Worm (Caenorhabditis elegans) whole organism, L4 larva: ENCODE results near the gene gcy-4.

Experiments
- Y5F2A.4 ChIP-seq: fragments of 200-800 bp; sonication (Bioruptor generic); optimal IDR thresholded peaks from 2 replicates; lab custom pipeline; 2018; ENCODE audit warnings: mild to moderate bottlenecking, missing genetic modification characterization, missing compliant biosample characterization
- attf-4 ChIP-seq: sonication (generic microtip); optimal IDR thresholded peaks from 3 replicates; lab custom pipeline; 2017; ENCODE audit warnings: missing biosample characterization, missing genetic modification characterization
- ceh-82 ChIP-seq: sonication (generic microtip); optimal IDR thresholded peaks from 2 replicates; lab custom pipeline; 2017; ENCODE audit warnings: missing biosample characterization, missing genetic modification characterization
- egl-27 ChIP-seq: sonication (generic microtip); optimal IDR thresholded peaks from 3 replicates; lab custom pipeline; 2017; ENCODE audit warnings: missing biosample characterization, missing genetic modification reagents, missing genetic modification characterization
- fkh-10 ChIP-seq: fragments of 150-350 bp; optimal IDR thresholded peaks from 2 replicates; lab custom pipeline; 2014; ENCODE audit warnings: missing biosample characterization, missing genetic modification reagents, missing genetic modification characterization
- lin-13 ChIP-seq: fragments of 150-350 bp; optimal IDR thresholded peaks from 2 replicates; lab custom pipeline; 2014; ENCODE audit warnings: missing biosample characterization, missing genetic modification reagents, missing genetic modification characterization
- nhr-11 ChIP-seq: fragments of 150-350 bp; optimal IDR thresholded peaks from 2 replicates; lab custom pipeline; 2014; ENCODE audit warnings: missing biosample characterization, missing genetic modification characterization
- nhr-237 ChIP-seq: sonication (generic microtip); optimal IDR thresholded peaks from 2 replicates; lab custom pipeline; 2017; ENCODE audit warnings: missing biosample characterization, missing genetic modification characterization
- skn-1 ChIP-seq: fragments of 150-350 bp; optimal IDR thresholded peaks from 2 replicates; lab custom pipeline; 2014; ENCODE audit warnings: missing biosample characterization, missing genetic modification characterization
- zip-2 ChIP-seq: fragments of 150-350 bp; optimal IDR thresholded peaks from 2 replicates; lab custom pipeline; 2014; ENCODE audit warnings: missing biosample characterization, missing genetic modification characterization

- no peak for TF ChIP-seq ceh-82 (tag; lab: Kevin White, UChicago)
- no peak for TF ChIP-seq Y5F2A.4 (GFP tag; lab: Kevin White, UChicago)
- no peak for TF ChIP-seq zip-2 (tag; lab: Kevin White, UChicago)
- no peak for TF ChIP-seq lin-13
- no peak for TF ChIP-seq nhr-11 (tag; lab: Kevin White, UChicago)
- TF ChIP-seq fkh-10 (GFP tag; lab: Kevin White, UChicago): no peak
- no peak for TF ChIP-seq skn-1 (tag; lab: Kevin White, UChicago)
- TF ChIP-seq egl-27: no peak
- no peak for TF ChIP-seq nhr-237
- TF ChIP-seq attf-4 (tag; lab: Kevin White, UChicago): no peak
Observed at ce11 chrII:10261261-10261660, 47.4 kb downstream of the gcy-4 start.
